Fruit fly (Drosophila melanogaster) whole organism, wandering third instar larva: Measurements from ENCODE around the gene CdGAPr.

Source experiments
- HLH106 ChIP-seq: fragments of 200-800 bp; optimal IDR thresholded peaks from 3 replicates; lab custom pipeline; 2019; ENCODE audit warnings: missing biosample characterization, mild to moderate bottlenecking, missing genetic modification characterization, moderate library complexity
- Hnf4 ChIP-seq: fragments of 200-800 bp; sonication (Bioruptor generic); optimal IDR thresholded peaks from 2 replicates; lab custom pipeline; 2016; ENCODE audit warnings: missing biosample characterization, mild to moderate bottlenecking, missing genetic modification characterization
- Jra ChIP-seq: sonication (Bioruptor generic); optimal IDR thresholded peaks from 2 replicates; lab custom pipeline; 2016; ENCODE audit warnings: missing biosample characterization, missing genetic modification characterization
- Myc ChIP-seq: fragments of >200 bp; optimal IDR thresholded peaks from 2 replicates; lab custom pipeline; 2017
- N ChIP-seq: fragments of >200 bp; optimal IDR thresholded peaks from 2 replicates; lab custom pipeline; 2018; ENCODE audit warnings: missing biosample characterization, missing external identifiers, missing genetic modification characterization
- Rel ChIP-seq, 2 experiments: fragments of 200-800 bp; sonication (Bioruptor generic) in 1 of 2; optimal IDR thresholded peaks; 2 replicates in 1 of 2; 3 replicates in 1 of 2; lab custom pipeline; 2016 to 2019; ENCODE audit warnings: mild to moderate bottlenecking in 2 of 2, missing biosample characterization in 2 of 2, missing genetic modification characterization in 2 of 2, moderate library complexity in 1 of 2
- Vsx2 ChIP-seq: fragments of 200-300, 225-300 bp; sonication (Bioruptor generic); optimal IDR thresholded peaks from 2 replicates; lab custom pipeline; 2018; ENCODE audit warnings: missing biosample characterization, missing genetic modification characterization; ENCODE audit not compliant: partially characterized antibody
- br ChIP-seq: fragments of 200-800 bp; sonication (Bioruptor generic); optimal IDR thresholded peaks from 2 replicates; lab custom pipeline; 2016; ENCODE audit warnings: missing biosample characterization, missing genetic modification characterization
- dl ChIP-seq, 2 experiments: fragments of 175-275, 200-275 bp in 1 of 2; fragments of 200-275 bp in 1 of 2; sonication (Bioruptor generic); optimal IDR thresholded peaks; lab custom pipeline; 2018; ENCODE audit warnings: mild to moderate bottlenecking in 2 of 2, missing biosample characterization in 2 of 2, missing genetic modification characterization in 2 of 2, moderate library complexity in 2 of 2; ENCODE audit not compliant: partially characterized antibody in 2 of 2, insufficient read depth in 1 of 2
- foxo ChIP-seq, 2 experiments: fragments of 200-800 bp; sonication (Bioruptor generic); optimal IDR thresholded peaks; 2 replicates in 1 of 2; 3 replicates in 1 of 2; lab custom pipeline; 2016 to 2017; ENCODE audit warnings: missing biosample characterization in 2 of 2, missing genetic modification characterization in 2 of 2
- fru ChIP-seq: fragments of 200-800 bp; sonication (Bioruptor generic); optimal IDR thresholded peaks from 3 replicates; lab custom pipeline; 2016; ENCODE audit warnings: missing biosample characterization, mild to moderate bottlenecking, missing genetic modification characterization
- jim ChIP-seq: fragments of 175-275, 200-325 bp; sonication (Bioruptor generic); optimal IDR thresholded peaks from 2 replicates; lab custom pipeline; 2016; ENCODE audit warnings: missing biosample characterization, mild to moderate bottlenecking, missing genetic modification characterization
- lola ChIP-seq: fragments of >200 bp; optimal IDR thresholded peaks from 2 replicates; lab custom pipeline; 2017; ENCODE audit warnings: missing biosample characterization, missing genetic modification characterization
- woc ChIP-seq: sonication (Bioruptor generic); optimal IDR thresholded peaks from 2 replicates; lab custom pipeline; 2016; ENCODE audit warnings: missing biosample characterization, mild to moderate bottlenecking, missing genetic modification characterization

Gene CdGAPr

DNA sequence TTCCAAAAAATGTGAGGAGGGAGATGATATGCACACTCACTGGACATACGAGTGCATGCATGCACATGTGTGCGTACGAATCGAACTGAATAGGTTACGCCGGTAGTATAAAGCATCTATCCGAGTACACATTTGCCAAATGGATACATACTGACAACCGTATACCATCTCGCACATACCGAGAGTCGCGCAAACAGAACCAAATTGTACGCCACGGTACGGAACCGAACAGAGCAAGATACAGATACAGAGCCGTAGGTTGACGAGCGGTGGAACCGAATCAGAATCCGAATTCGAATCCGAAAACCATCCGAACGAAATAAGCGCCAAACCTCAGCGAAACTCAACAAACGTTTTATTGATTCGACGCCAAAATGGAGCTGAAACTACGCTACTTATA, 36.7 kb downstream of the CdGAPr start:
- TF ChIP-seq br (GFP tag; lab: Kevin White, UChicago) (no peak), Myc (lab: Kevin White, UChicago) (no peak), lola (GFP tag; lab: Kevin White, UChicago) (no peak), fru (GFP tag; lab: Kevin White, UChicago) (no peak), dl (GFP tag; optimal IDR thresholded peaks at IDR 0.05; lab: Kevin White, UChicago; ENCODE audit: insufficient read depth in 1 of 2, partially characterized antibody in 2 of 2) (no peak), HLH106 (tag; lab: Kevin White, UChicago) (no peak)

DNA sequence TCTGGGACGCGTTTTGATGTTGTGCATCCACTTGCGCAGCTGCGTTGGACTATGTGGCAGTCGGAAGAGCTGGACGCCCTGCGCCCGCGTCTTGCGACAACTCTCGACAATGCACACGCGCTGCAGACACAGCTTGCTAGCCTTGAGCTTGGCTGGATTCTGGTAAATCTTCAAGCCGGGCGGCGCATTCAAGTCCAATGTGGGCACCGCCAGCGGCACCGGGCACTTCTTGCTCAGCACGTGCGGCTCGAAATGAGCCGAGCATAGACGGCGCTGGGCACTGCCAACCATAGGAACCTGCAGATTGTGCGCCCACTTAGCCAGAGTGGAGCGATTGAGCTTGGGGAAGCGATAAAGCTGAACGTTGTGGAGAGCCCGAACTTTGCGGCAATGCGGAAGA, 41.1 kb downstream of the CdGAPr start:
- no peak for TF ChIP-seq Hnf4 (GFP tag; lab: Kevin White, UChicago)
- TF ChIP-seq HLH106 (tag; lab: Kevin White, UChicago): no peak
- TF ChIP-seq Rel (GFP tag; optimal IDR thresholded peaks at IDR 0.05; lab: Kevin White, UChicago): no peak
- no peak for TF ChIP-seq Rel (tag; optimal IDR thresholded peaks at IDR 0.05; lab: Kevin White, UChicago)
- TF ChIP-seq Myc (lab: Kevin White, UChicago): no peak
- TF ChIP-seq N (GFP tag; lab: Kevin White, UChicago): no peak
- no peak for TF ChIP-seq Vsx2 (GFP tag; lab: Kevin White, UChicago)
- no peak for TF ChIP-seq foxo (GFP tag; optimal IDR thresholded peaks at IDR 0.05; lab: Kevin White, UChicago)
- TF ChIP-seq, all 38 proteins: peak for 0

dm6 chr2L:19735635-19736109, 56.0 kb downstream of the CdGAPr start, which contains the start of the genes CG10462 and Nf-YB:
TSS of gene CG10462 (minus strand) at chr2L:19735980.
TSS of gene Nf-YB (plus strand) at chr2L:19736044.
- no peak for TF ChIP-seq Jra (GFP tag; lab: Kevin White, UChicago)
- no peak for TF ChIP-seq lola (GFP tag; lab: Kevin White, UChicago)
- no peak for TF ChIP-seq woc (GFP tag; lab: Kevin White, UChicago)
- TF ChIP-seq jim (GFP tag; lab: Kevin White, UChicago): no peak
- no peak for TF ChIP-seq fru (GFP tag; lab: Kevin White, UChicago)
- peak; percentile 8 for TF ChIP-seq Myc (lab: Kevin White, UChicago)
